Worm (Caenorhabditis elegans): Measurements from ENCODE around the gene rpt-4.

ce11 chrII:29578-29977 is 16.4 kb downstream of the rpt-4 start:
- TF ChIP-seq zim-3 (tag; optimal IDR thresholded peaks at IDR 0.05) (no peak), nfyb-1 (GFP tag; IDR thresholded peaks at IDR 0.05) (no peak), dpff-1 (tag; optimal IDR thresholded peaks at IDR 0.05) (no peak), lin-35 (GFP tag; optimal IDR thresholded peaks at IDR 0.05) (no peak), unc-62 (GFP tag; optimal IDR thresholded peaks at IDR 0.05) (no peak)

Measured in whole organism, young adult.